Fruit fly (Drosophila melanogaster) whole organism, embryonic: ENCODE results near the gene dgt6.
A peak's percentile ranks its signal among the peaks of the same experiment; 100 is the strongest.

Experiments
- Atf3 ChIP-seq: fragments of 200-800 bp; sonication (Bioruptor generic); optimal IDR thresholded peaks from 3 replicates; lab custom pipeline; 2016; ENCODE audit warnings: missing biosample characterization, missing genetic modification characterization
- B-H1 ChIP-seq: fragments of 200-800 bp; sonication (Bioruptor generic); IDR thresholded peaks from 3 replicates; pipeline ENCODE4 v1.3.6; 2022; ENCODE audit warnings: missing biosample characterization, missing genetic modification characterization
- BEAF-32 ChIP-seq: fragments of 200-800 bp; sonication (Bioruptor generic); optimal IDR thresholded peaks from 3 replicates; lab custom pipeline; 2017; ENCODE audit warnings: missing biosample characterization, missing genetic modification characterization, mild to moderate bottlenecking, moderate library complexity, missing genetic modification reagents
- Bdp1 ChIP-seq: fragments of 200-800 bp; sonication (Bioruptor generic); optimal IDR thresholded peaks from 3 replicates; lab custom pipeline; 2016; ENCODE audit warnings: missing biosample characterization, missing genetic modification characterization
- CG1024 ChIP-seq: fragments of 200-800 bp; sonication (Bioruptor generic); IDR thresholded peaks from 2 replicates; pipeline ENCODE4 v1.3.6; 2022; ENCODE audit warnings: missing biosample characterization, missing genetic modification characterization
- CG11723 ChIP-seq: fragments of 200-800 bp; sonication (Bioruptor generic); optimal IDR thresholded peaks from 2 replicates; lab custom pipeline; 2017; ENCODE audit warnings: missing biosample characterization, mild to moderate bottlenecking, missing genetic modification characterization
- CG13296 ChIP-seq: fragments of 200-800 bp; sonication (Bioruptor generic); optimal IDR thresholded peaks from 3 replicates; lab custom pipeline; 2018; ENCODE audit warnings: missing biosample characterization, mild to moderate bottlenecking, missing genetic modification characterization
- CG13424 ChIP-seq: fragments of 200-800 bp; sonication (Bioruptor generic); optimal IDR thresholded peaks from 2 replicates; lab custom pipeline; 2019; ENCODE audit warnings: missing biosample characterization, mild to moderate bottlenecking, missing genetic modification characterization, moderate library complexity
- CG13894 ChIP-seq: fragments of 200-800 bp; sonication (Bioruptor generic); optimal IDR thresholded peaks from 3 replicates; lab custom pipeline; 2018; ENCODE audit warnings: missing biosample characterization, mild to moderate bottlenecking, missing genetic modification characterization, moderate library complexity
- CG1647 ChIP-seq: fragments of 200-800 bp; sonication (Bioruptor generic); optimal IDR thresholded peaks from 3 replicates; lab custom pipeline; 2016; ENCODE audit warnings: missing biosample characterization, missing genetic modification characterization
- CG18619 ChIP-seq: fragments of 200-800 bp; sonication (Bioruptor generic); optimal IDR thresholded peaks from 3 replicates; lab custom pipeline; 2017; ENCODE audit warnings: missing biosample characterization, mild to moderate bottlenecking, missing genetic modification characterization
- CG18764 ChIP-seq: fragments of 200-800 bp; sonication (Bioruptor generic); optimal IDR thresholded peaks from 3 replicates; lab custom pipeline; 2016; ENCODE audit warnings: missing biosample characterization, missing genetic modification characterization
- CG30403 ChIP-seq: fragments of 200-800 bp; sonication (Bioruptor generic); optimal IDR thresholded peaks from 3 replicates; lab custom pipeline; 2016; ENCODE audit warnings: missing biosample characterization, missing genetic modification characterization
- CG3065 ChIP-seq: fragments of 200-800 bp; sonication (Bioruptor generic); optimal IDR thresholded peaks from 2 replicates; lab custom pipeline; 2016; ENCODE audit warnings: missing biosample characterization, missing genetic modification characterization
- CG4282 ChIP-seq: fragments of 200-800 bp; sonication (Bioruptor generic); optimal IDR thresholded peaks from 2 replicates; lab custom pipeline; 2016; ENCODE audit warnings: missing biosample characterization, missing genetic modification characterization
- CG43689 ChIP-seq: fragments of 200-800 bp; sonication (Bioruptor generic); IDR thresholded peaks from 2 replicates; pipeline ENCODE4 v1.3.6; 2022; ENCODE audit warnings: missing biosample characterization, missing genetic modification characterization
- CG6854 ChIP-seq: fragments of 200-800 bp; sonication (Bioruptor generic); optimal IDR thresholded peaks from 3 replicates; lab custom pipeline; 2017; ENCODE audit warnings: missing biosample characterization, mild to moderate bottlenecking, missing genetic modification characterization
- CG9727 ChIP-seq: fragments of 200-800 bp; sonication (Bioruptor generic); optimal IDR thresholded peaks from 3 replicates; lab custom pipeline; 2017; ENCODE audit warnings: missing biosample characterization, mild to moderate bottlenecking, missing genetic modification characterization
- D ChIP-seq, 2 experiments: fragments of 200-800 bp in 1 of 2; fragments of >200 bp in 1 of 2; sonication (Bioruptor generic) in 1 of 2; optimal IDR thresholded peaks; 2 replicates in 1 of 2; 3 replicates in 1 of 2; lab custom pipeline; 2017; ENCODE audit warnings: mild to moderate bottlenecking in 1 of 2, missing biosample characterization in 1 of 2, missing genetic modification characterization in 1 of 2, missing genetic modification reagents in 1 of 2
- D19B ChIP-seq: fragments of 200-800 bp; sonication (Bioruptor generic); optimal IDR thresholded peaks from 2 replicates; lab custom pipeline; 2017; ENCODE audit warnings: missing biosample characterization, mild to moderate bottlenecking, missing genetic modification characterization
- Dfd ChIP-seq, 2 experiments: fragments of >200 bp; optimal IDR thresholded peaks; 2 replicates each; lab custom pipeline; 2017; ENCODE audit warnings: missing biosample characterization in 2 of 2, missing genetic modification characterization in 2 of 2
- E2f1 ChIP-seq: fragments of 200-800 bp; sonication (Bioruptor generic); IDR thresholded peaks from 2 replicates; pipeline ENCODE4 v1.3.6; 2022; ENCODE audit warnings: missing biosample characterization, missing genetic modification characterization
- Eip74EF ChIP-seq, 2 experiments: fragments of 200-800 bp in 1 of 2; fragments of >200 bp in 1 of 2; sonication (Bioruptor generic) in 1 of 2; optimal IDR thresholded peaks; 2 replicates each; lab custom pipeline; 2017 to 2019; ENCODE audit warnings: missing biosample characterization in 2 of 2, missing genetic modification characterization in 2 of 2, mild to moderate bottlenecking in 1 of 2, moderate library complexity in 1 of 2
- Hr51 ChIP-seq, 2 experiments: fragments of 200-800 bp; sonication (Bioruptor generic); optimal IDR thresholded peaks; 2 replicates in 1 of 2; 3 replicates in 1 of 2; lab custom pipeline; 2016 to 2018; ENCODE audit warnings: missing biosample characterization in 2 of 2, missing genetic modification characterization in 2 of 2, mild to moderate bottlenecking in 1 of 2, moderate library complexity in 1 of 2
- Kr ChIP-seq: fragments of 200-800 bp; sonication (Bioruptor generic); optimal IDR thresholded peaks from 2 replicates; lab custom pipeline; 2017; ENCODE audit warnings: missing biosample characterization, mild to moderate bottlenecking, missing genetic modification characterization
- Meics ChIP-seq: fragments of 200-800 bp; sonication (Bioruptor generic); optimal IDR thresholded peaks from 2 replicates; lab custom pipeline; 2017; ENCODE audit warnings: missing biosample characterization, mild to moderate bottlenecking, missing genetic modification characterization
- NC2β ChIP-seq: fragments of 200-800 bp; sonication (Bioruptor generic); optimal IDR thresholded peaks from 2 replicates; lab custom pipeline; 2016; ENCODE audit warnings: missing biosample characterization, missing genetic modification characterization
- Pdp1 ChIP-seq, 2 experiments: fragments of 200-800 bp; sonication (Bioruptor generic); optimal IDR thresholded peaks; 3 replicates each; lab custom pipeline; 2016; ENCODE audit warnings: missing biosample characterization in 2 of 2, missing genetic modification characterization in 2 of 2, mild to moderate bottlenecking in 1 of 2, moderate library complexity in 1 of 2
- Stat92E ChIP-seq, 3 experiments: fragments of >200 bp in 2 of 3; fragments of 200-800 bp in 1 of 3; sonication (Bioruptor generic) in 1 of 3; optimal IDR thresholded peaks; 2 replicates each; lab custom pipeline; 2017 to 2019; ENCODE audit warnings: missing biosample characterization in 3 of 3, missing genetic modification characterization in 3 of 3, mild to moderate bottlenecking in 1 of 3, moderate library complexity in 1 of 3
- aop ChIP-seq: fragments of 200-800 bp; sonication (Bioruptor generic); IDR thresholded peaks from 2 replicates; pipeline ENCODE4 v1.3.6; 2022; ENCODE audit warnings: missing biosample characterization, missing genetic modification characterization
- chif ChIP-seq, 2 experiments: fragments of 200-800 bp; sonication (Bioruptor generic); optimal IDR thresholded peaks; 3 replicates each; lab custom pipeline; 2016; ENCODE audit warnings: missing biosample characterization in 2 of 2, missing genetic modification characterization in 2 of 2
- cwo ChIP-seq: fragments of 200-800 bp; sonication (Bioruptor generic); optimal IDR thresholded peaks from 3 replicates; lab custom pipeline; 2017; ENCODE audit warnings: missing biosample characterization, missing genetic modification characterization, mild to moderate bottlenecking, moderate library complexity, missing genetic modification reagents
- dimm ChIP-seq: fragments of 200-800 bp; sonication (Bioruptor generic); IDR thresholded peaks from 2 replicates; pipeline ENCODE4 v1.3.6; 2022; ENCODE audit warnings: missing biosample characterization, missing genetic modification characterization
- dpn ChIP-seq, 2 experiments: fragments of 200-800 bp; sonication (Bioruptor generic); optimal IDR thresholded peaks; 3 replicates each; lab custom pipeline; 2016; ENCODE audit warnings: missing biosample characterization in 2 of 2, missing genetic modification characterization in 2 of 2
- eyg ChIP-seq: fragments of 200-800 bp; sonication (Bioruptor generic); optimal IDR thresholded peaks from 3 replicates; lab custom pipeline; 2016; ENCODE audit warnings: missing biosample characterization, missing genetic modification characterization
- hkb ChIP-seq, 2 experiments: fragments of 200-800 bp in 1 of 2; fragments of >200 bp in 1 of 2; sonication (Bioruptor generic) in 1 of 2; IDR thresholded peaks in 1 of 2; optimal IDR thresholded peaks in 1 of 2; 2 replicates each; pipeline versions ENCODE4 v1.3.6 to Lab custom; 2017 to 2022; ENCODE audit warnings: missing biosample characterization in 1 of 2, missing genetic modification characterization in 1 of 2
- luna ChIP-seq: fragments of 200-800 bp; sonication (Bioruptor generic); optimal IDR thresholded peaks from 2 replicates; lab custom pipeline; 2016; ENCODE audit warnings: missing biosample characterization, missing genetic modification characterization
- mam ChIP-seq: fragments of 200-800 bp; sonication (Bioruptor generic); optimal IDR thresholded peaks from 3 replicates; lab custom pipeline; 2016; ENCODE audit warnings: missing biosample characterization, missing genetic modification characterization
- odd ChIP-seq: fragments of 200-800 bp; sonication (Bioruptor generic); optimal IDR thresholded peaks from 2 replicates; lab custom pipeline; 2017; ENCODE audit warnings: missing biosample characterization, mild to moderate bottlenecking, missing genetic modification characterization
- prd ChIP-seq, 3 experiments: fragments of >200 bp in 2 of 3; fragments of 200-800 bp in 1 of 3; sonication (Bioruptor generic) in 1 of 3; optimal IDR thresholded peaks in 2 of 3; IDR thresholded peaks in 1 of 3; 2 replicates in 2 of 3; 3 replicates in 1 of 3; pipeline versions ENCODE4 v1.3.6 to Lab custom; 2017 to 2022; ENCODE audit warnings: missing biosample characterization in 1 of 3, missing genetic modification characterization in 1 of 3
- slp2 ChIP-seq: fragments of 200-800 bp; sonication (Bioruptor generic); optimal IDR thresholded peaks from 2 replicates; lab custom pipeline; 2016; ENCODE audit warnings: missing biosample characterization, missing genetic modification characterization
- sr ChIP-seq: fragments of 200-800 bp; sonication (Bioruptor generic); IDR thresholded peaks from 3 replicates; pipeline ENCODE4 v1.3.6; 2022; ENCODE audit warnings: missing biosample characterization, missing genetic modification characterization
- stwl ChIP-seq: fragments of 200-800 bp; sonication (Bioruptor generic); optimal IDR thresholded peaks from 3 replicates; lab custom pipeline; 2018; ENCODE audit warnings: missing biosample characterization, mild to moderate bottlenecking, missing genetic modification characterization, moderate library complexity
- tap ChIP-seq: fragments of 200-800 bp; optimal IDR thresholded peaks from 3 replicates; lab custom pipeline; 2019; ENCODE audit warnings: missing biosample characterization, mild to moderate bottlenecking, missing genetic modification characterization, moderate library complexity
- tgo ChIP-seq: fragments of 200-800 bp; sonication (Bioruptor generic); IDR thresholded peaks from 3 replicates; pipeline ENCODE4 v1.3.6; 2022; ENCODE audit warnings: missing biosample characterization, missing genetic modification characterization
- tna ChIP-seq: fragments of 200-800 bp; sonication (Bioruptor generic); IDR thresholded peaks from 2 replicates; pipeline ENCODE4 v1.3.6; 2022; ENCODE audit warnings: missing biosample characterization, missing genetic modification characterization; ENCODE audit not compliant: partially characterized antibody
- zen ChIP-seq: fragments of 200-800 bp; sonication (Bioruptor generic); optimal IDR thresholded peaks from 3 replicates; lab custom pipeline; 2018; ENCODE audit warnings: missing biosample characterization, mild to moderate bottlenecking, missing genetic modification characterization, moderate library complexity
- zfh1 ChIP-seq: fragments of 200-800 bp; sonication (Bioruptor generic); IDR thresholded peaks from 3 replicates; pipeline ENCODE4 v1.3.6; 2022; ENCODE audit warnings: missing biosample characterization, missing genetic modification characterization

Gene dgt6

DNA sequence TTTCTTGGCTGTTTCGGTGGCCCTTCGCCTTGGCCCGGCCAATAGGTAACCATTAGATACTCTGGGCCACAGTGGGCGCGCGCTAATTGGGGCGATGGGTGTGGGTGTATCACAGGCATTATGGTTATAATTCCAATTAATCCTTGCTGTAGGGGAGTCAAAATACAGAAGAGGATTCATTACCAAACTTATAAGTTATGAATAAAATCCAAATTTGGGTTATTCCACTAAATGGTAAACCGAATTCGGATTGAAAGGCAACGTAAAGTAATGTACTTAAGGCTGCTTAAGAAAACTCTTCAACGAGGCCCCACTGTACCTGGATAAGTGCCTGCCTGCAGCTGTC lies 41.1 kb downstream of the dgt6 start (continued):
- TF ChIP-seq CG43689 (GFP tag; lab: Robert Waterston, UW), result no peak
- TF ChIP-seq zfh1, result peak; percentile 5; the same call in 1 of the 3 replicates
- TF ChIP-seq E2f1 (GFP tag; lab: Robert Waterston, UW), result peak; percentile 36; the same call in 1 of the 2 replicates
- TF ChIP-seq Kr (GFP tag; lab: Kevin White, UChicago), result no peak
- peak in 1 of 2 experiments; percentile 4 for TF ChIP-seq Pdp1 (GFP tag; optimal IDR thresholded peaks at IDR 0.05; lab: Kevin White, UChicago)
- peak; percentile 36 for TF ChIP-seq CG18764 (GFP tag; lab: Kevin White, UChicago)
- TF ChIP-seq eyg (GFP tag; lab: Kevin White, UChicago), result peak; percentile 39
- TF ChIP-seq CG13894 (tag; lab: Kevin White, UChicago), result no peak
- peak in 1 of 2 experiments; percentile 23 for TF ChIP-seq Eip74EF (GFP tag; optimal IDR thresholded peaks at IDR 0.05; lab: Kevin White, UChicago)
- TF ChIP-seq dimm (GFP tag; lab: Robert Waterston, UW), result no peak
- TF ChIP-seq luna (GFP tag; lab: Kevin White, UChicago), result no peak
- TF ChIP-seq sr (GFP tag; lab: Robert Waterston, UW), result peak; percentile 72; the same call in 2 of the 3 replicates
- no peak for TF ChIP-seq Atf3 (GFP tag; lab: Kevin White, UChicago)
- TF ChIP-seq BEAF-32 (GFP tag; lab: Kevin White, UChicago), result no peak
- peak; percentile 33 for TF ChIP-seq zen (tag; lab: Kevin White, UChicago)
- TF ChIP-seq chif (GFP tag; optimal IDR thresholded peaks at IDR 0.05; lab: Kevin White, UChicago), result peak in 1 of 2 experiments; percentile 41
- peak; percentile 20 for TF ChIP-seq CG9727 (GFP tag; lab: Kevin White, UChicago)
- TF ChIP-seq cwo (GFP tag; lab: Kevin White, UChicago), result peak; percentile 49
- TF ChIP-seq Bdp1 (GFP tag; lab: Kevin White, UChicago), result no peak
- TF ChIP-seq tgo, result peak; percentile 59; the same call in 2 of the 3 replicates
- TF ChIP-seq dpn (GFP tag; optimal IDR thresholded peaks at IDR 0.05; lab: Kevin White, UChicago), result no peak
- TF ChIP-seq tap, result no peak
- TF ChIP-seq NC2β, result no peak
- TF ChIP-seq Dfd (GFP tag; optimal IDR thresholded peaks at IDR 0.05; lab: Kevin White, UChicago), result no peak
- TF ChIP-seq CG3065 (GFP tag; lab: Kevin White, UChicago), result no peak
- TF ChIP-seq tna (GFP tag; lab: Robert Waterston, UW), result no peak
- no peak for TF ChIP-seq CG1024 (GFP tag; lab: Robert Waterston, UW)
- TF ChIP-seq prd (optimal IDR thresholded peaks at IDR 0.05; lab: Kevin White, UChicago), result no peak
- TF ChIP-seq prd (GFP tag; IDR thresholded peaks at IDR 0.05; lab: Robert Waterston, UW), result peak; percentile 65; the same call in 1 of the 3 replicates
- TF ChIP-seq CG6854 (GFP tag; lab: Kevin White, UChicago), result peak; percentile 50
- TF ChIP-seq Meics, result peak; percentile 53
- TF ChIP-seq hkb (optimal IDR thresholded peaks at IDR 0.05; lab: Kevin White, UChicago), result no peak
- TF ChIP-seq hkb (GFP tag; IDR thresholded peaks at IDR 0.05; lab: Robert Waterston, UW), result peak; percentile 73; the same call in 1 of the 2 replicates
- TF ChIP-seq CG1647, result no peak
- TF ChIP-seq stwl (tag; lab: Kevin White, UChicago), result no peak
- no peak for TF ChIP-seq D (optimal IDR thresholded peaks at IDR 0.05; lab: Kevin White, UChicago)
- TF ChIP-seq D (GFP tag; optimal IDR thresholded peaks at IDR 0.05; lab: Kevin White, UChicago), result no peak
- peak; percentile 27 for TF ChIP-seq D19B
- no peak for TF ChIP-seq odd (GFP tag; lab: Kevin White, UChicago)
- TF ChIP-seq CG13296 (GFP tag; lab: Kevin White, UChicago), result peak; percentile 62
- TF ChIP-seq Stat92E (GFP tag; optimal IDR thresholded peaks at IDR 0.05; lab: Kevin White, UChicago), result no peak
- TF ChIP-seq CG11723 (GFP tag; lab: Kevin White, UChicago), result no peak
- TF ChIP-seq aop (GFP tag; lab: Robert Waterston, UW), result no peak
- peak; percentile 30; the same call in 2 of the 3 replicates for TF ChIP-seq B-H1 (GFP tag; lab: Robert Waterston, UW)
- no peak for TF ChIP-seq mam
- no peak for TF ChIP-seq Hr51 (GFP tag; optimal IDR thresholded peaks at IDR 0.05; lab: Kevin White, UChicago)
- TF ChIP-seq CG4282 (GFP tag; lab: Kevin White, UChicago), result no peak
- TF ChIP-seq CG13424, result no peak
- TF ChIP-seq CG18619, result no peak
- TF ChIP-seq slp2, result no peak
- TF ChIP-seq CG30403 (GFP tag; lab: Kevin White, UChicago), result peak; percentile 20
